Worm (Caenorhabditis elegans) whole organism, L4 larva: ENCODE data around the gene H01G02.1.

Experiments used
- F49E8.2 ChIP-seq: sonication (generic microtip); optimal IDR thresholded peaks from 2 replicates; lab custom pipeline; 2016; ENCODE audit warnings: missing compliant biosample characterization, mild to moderate bottlenecking, missing genetic modification characterization, borderline replicate concordance
- daf-16 ChIP-seq, 3 experiments: sonication (generic microtip); optimal IDR thresholded peaks; 2 replicates each; lab custom pipeline; 2016 to 2017; ENCODE audit warnings: missing genetic modification characterization in 3 of 3, missing genetic modification reagents in 3 of 3, mild to moderate bottlenecking in 2 of 3, missing compliant biosample characterization in 2 of 3, missing biosample characterization in 1 of 3, moderate library complexity in 1 of 3
- egl-27 ChIP-seq: sonication (generic microtip); optimal IDR thresholded peaks from 3 replicates; lab custom pipeline; 2017; ENCODE audit warnings: missing biosample characterization, missing genetic modification reagents, missing genetic modification characterization
- lin-13 ChIP-seq: fragments of 150-350 bp; optimal IDR thresholded peaks from 2 replicates; lab custom pipeline; 2014; ENCODE audit warnings: missing biosample characterization, missing genetic modification reagents, missing genetic modification characterization
- nhr-11 ChIP-seq: fragments of 150-350 bp; optimal IDR thresholded peaks from 2 replicates; lab custom pipeline; 2014; ENCODE audit warnings: missing biosample characterization, missing genetic modification characterization
- nhr-41 ChIP-seq: fragments of 200-800 bp; sonication (Bioruptor generic); IDR thresholded peaks from 2 replicates; pipeline ENCODE4 v1.3.6; 2022; ENCODE audit warnings: missing genetic modification reagents, missing genetic modification characterization, missing compliant biosample characterization
- nhr-6 ChIP-seq: fragments of 150-350 bp; optimal IDR thresholded peaks from 2 replicates; lab custom pipeline; 2014; ENCODE audit warnings: missing biosample characterization, missing genetic modification characterization
- nhr-77 ChIP-seq: fragments of 150-350 bp; optimal IDR thresholded peaks from 2 replicates; lab custom pipeline; 2014; ENCODE audit warnings: missing biosample characterization, missing genetic modification characterization
- pha-4 ChIP-seq, 2 experiments: fragments of 150-350 bp in 1 of 2; fragments of 200-800 bp in 1 of 2; sonication (Bioruptor generic) in 1 of 2; IDR thresholded peaks in 1 of 2; optimal IDR thresholded peaks in 1 of 2; 2 replicates each; pipeline versions ENCODE4 v1.3.6 to Lab custom; 2014 to 2022; ENCODE audit warnings: missing genetic modification characterization in 2 of 2, missing genetic modification reagents in 2 of 2, missing biosample characterization in 1 of 2, missing compliant biosample characterization in 1 of 2
- skn-1 ChIP-seq: fragments of 150-350 bp; optimal IDR thresholded peaks from 2 replicates; lab custom pipeline; 2014; ENCODE audit warnings: missing biosample characterization, missing genetic modification characterization
- spr-1 ChIP-seq: sonication (generic microtip); optimal IDR thresholded peaks from 2 replicates; lab custom pipeline; 2016; ENCODE audit warnings: mild to moderate bottlenecking, missing genetic modification characterization, missing compliant biosample characterization

ce11 chrIV:11796818-11797217 lies 7.1 kb downstream of the H01G02.1 start:
- TF ChIP-seq nhr-11 (tag; lab: Kevin White, UChicago) (no peak), skn-1 (no peak), egl-27 (no peak), nhr-41 (GFP tag; lab: Robert Waterston, UW) (no peak), lin-13 (GFP tag; lab: Kevin White, UChicago) (no peak), spr-1 (tag; lab: Kevin White, UChicago) (no peak), daf-16 (GFP tag; optimal IDR thresholded peaks at IDR 0.05; lab: Kevin White, UChicago) (no peak), daf-16 (tag; optimal IDR thresholded peaks at IDR 0.05; lab: Kevin White, UChicago) (no peak), pha-4 (GFP tag; IDR thresholded peaks at IDR 0.05; lab: Robert Waterston, UW) (no peak), pha-4 (tag; optimal IDR thresholded peaks at IDR 0.05; lab: Kevin White, UChicago) (no peak), F49E8.2 (tag; lab: Kevin White, UChicago) (no peak), nhr-77 (tag; lab: Kevin White, UChicago) (no peak), nhr-6 (tag; lab: Kevin White, UChicago) (no peak)
